Worm (Caenorhabditis elegans): ENCODE results near the gene fkh-4.

DNA sequence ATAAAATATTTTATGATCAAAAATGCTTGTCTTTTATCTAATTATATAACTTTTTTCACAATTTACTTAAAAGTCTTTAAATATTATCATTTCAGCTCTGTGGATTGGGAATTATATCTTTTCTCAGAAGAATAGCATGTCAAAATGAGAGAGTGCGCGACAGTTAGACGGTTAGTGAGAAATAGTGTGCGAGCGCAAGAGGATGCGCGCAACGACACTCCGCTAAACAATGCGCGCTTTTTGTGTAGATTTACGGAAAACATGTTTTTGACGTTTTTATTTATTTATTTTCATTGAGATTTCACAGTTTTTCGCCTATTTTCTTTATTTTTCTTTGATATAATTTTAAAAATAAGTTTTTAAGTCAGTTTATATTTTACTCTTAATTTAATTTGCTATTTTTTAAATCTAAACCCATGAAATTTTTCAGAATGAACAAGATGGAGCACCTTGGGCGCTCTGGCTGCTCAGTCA, 32.1 kb downstream of the fkh-4 start, which contains the start of gene F02C12.3:
- TF ChIP-seq R02D3.7 (tag; optimal IDR thresholded peaks at IDR 0.05) (peak; percentile 92), egl-27 (tag; optimal IDR thresholded peaks at IDR 0.05) (peak; percentile 75), nhr-25 (tag; optimal IDR thresholded peaks at IDR 0.05) (peak; percentile 90), unc-39 (tag; optimal IDR thresholded peaks at IDR 0.05) (no peak), zag-1 (tag; optimal IDR thresholded peaks at IDR 0.05) (no peak), aly-2 (tag; optimal IDR thresholded peaks at IDR 0.05) (no peak), nhr-77 (tag; optimal IDR thresholded peaks at IDR 0.05) (no peak), ceh-82 (tag; optimal IDR thresholded peaks at IDR 0.05) (peak; percentile 27), unc-62 (GFP tag; optimal IDR thresholded peaks at IDR 0.05) (no peak), blmp-1 (tag; optimal IDR thresholded peaks at IDR 0.05; ENCODE audit: insufficient read depth) (peak; percentile 36), mdl-1 (tag; optimal IDR thresholded peaks at IDR 0.05) (peak; percentile 16 to 20)

All from whole organism, L2 larva.